Worm (Caenorhabditis elegans) whole organism, L3 larva: ENCODE data around the gene acbp-5.

ENCODE experiments used
- R02D3.7 ChIP-seq: fragments of 150-350 bp; optimal IDR thresholded peaks from 2 replicates; lab custom pipeline; 2014; ENCODE audit warnings: missing biosample characterization, missing genetic modification characterization
- ceh-28 ChIP-seq: fragments of 150-350 bp; optimal IDR thresholded peaks from 2 replicates; lab custom pipeline; 2014; ENCODE audit warnings: missing biosample characterization, missing genetic modification reagents, missing genetic modification characterization
- egl-27 ChIP-seq: sonication (generic microtip); optimal IDR thresholded peaks from 4 replicates; lab custom pipeline; 2017; ENCODE audit warnings: missing biosample characterization, missing genetic modification reagents, missing genetic modification characterization
- elt-3 ChIP-seq, 3 experiments: fragments of 150-350 bp in 1 of 3; sonication (generic microtip) in 2 of 3; optimal IDR thresholded peaks; 2 replicates in 2 of 3; 4 replicates in 1 of 3; lab custom pipeline; 2014 to 2017; ENCODE audit warnings: missing biosample characterization in 3 of 3, missing genetic modification characterization in 3 of 3
- pqm-1 ChIP-seq: fragments of 150-350 bp; optimal IDR thresholded peaks from 2 replicates; lab custom pipeline; 2017; ENCODE audit warnings: missing biosample characterization, missing genetic modification characterization, inconsistent platforms
- snpc-4 ChIP-seq: fragments of 150-350 bp; optimal IDR thresholded peaks from 2 replicates; lab custom pipeline; 2014; ENCODE audit warnings: missing biosample characterization, missing genetic modification characterization

- no peak for TF ChIP-seq snpc-4 (tag; lab: Kevin White, UChicago)
- TF ChIP-seq R02D3.7 (tag; lab: Kevin White, UChicago): no peak
- no peak for TF ChIP-seq pqm-1 (tag; lab: Kevin White, UChicago)
- no peak for TF ChIP-seq elt-3 (tag; optimal IDR thresholded peaks at IDR 0.05; lab: Kevin White, UChicago)
- no peak for TF ChIP-seq ceh-28 (tag; lab: Kevin White, UChicago)
- no peak for TF ChIP-seq egl-27 (tag; lab: Kevin White, UChicago)
Observed at ce11 chrIII:13621012-13621411, 20.5 kb downstream of the acbp-5 start.
